Worm (Caenorhabditis elegans) whole organism, young adult: ENCODE measurements around the gene M01H9.4.
A peak's percentile ranks its signal among the peaks of the same experiment; 100 is the strongest.

Experiments
- B0019.2 ChIP-seq: fragments of 200-800 bp; sonication (Bioruptor generic); conservative IDR thresholded peaks from 2 replicates; pipeline ENCODE4 v1.3.6; 2022; ENCODE audit warnings: missing genetic modification reagents, missing genetic modification characterization, missing compliant biosample characterization
- B0261.1 ChIP-seq: sonication (generic microtip); optimal IDR thresholded peaks from 2 replicates; lab custom pipeline; 2016; ENCODE audit warnings: mild to moderate bottlenecking, missing genetic modification characterization, moderate library complexity, missing compliant biosample characterization
- C06A6.2 ChIP-seq: fragments of 200-800 bp; sonication (Bioruptor generic); conservative IDR thresholded peaks from 2 replicates; pipeline ENCODE4 v1.3.6; 2022; ENCODE audit warnings: missing genetic modification characterization, missing compliant biosample characterization
- F23B12.7 ChIP-seq: sonication (generic microtip); optimal IDR thresholded peaks from 2 replicates; lab custom pipeline; 2017; ENCODE audit warnings: missing genetic modification characterization, mild to moderate bottlenecking, missing compliant biosample characterization, antibody characterized with exemption, moderate library complexity; ENCODE audit not compliant: insufficient read depth
- K11D2.4 ChIP-seq: fragments of 200-800 bp; sonication (Bioruptor generic); IDR thresholded peaks from 2 replicates; pipeline ENCODE4 v1.3.6; 2022; ENCODE audit warnings: missing genetic modification reagents, missing genetic modification characterization, missing compliant biosample characterization
- T26A5.8 ChIP-seq: sonication (generic microtip); optimal IDR thresholded peaks from 2 replicates; lab custom pipeline; 2016; ENCODE audit warnings: missing genetic modification characterization, missing compliant biosample characterization
- Y53G8AR.9 ChIP-seq: fragments of 200-800 bp; sonication (Bioruptor generic); conservative IDR thresholded peaks from 2 replicates; pipeline ENCODE4 v1.3.6; 2022; ENCODE audit warnings: missing genetic modification reagents, missing genetic modification characterization, missing compliant biosample characterization
- akir-1 ChIP-seq: fragments of 200-800 bp; sonication (Bioruptor generic); optimal IDR thresholded peaks from 2 replicates; lab custom pipeline; 2018; ENCODE audit warnings: mild to moderate bottlenecking, missing genetic modification characterization, moderate library complexity, missing compliant biosample characterization
- aptf-3 ChIP-seq: fragments of 200-800 bp; sonication (Bioruptor generic); IDR thresholded peaks from 2 replicates; pipeline ENCODE4 v1.3.6; 2022; ENCODE audit warnings: missing genetic modification characterization, missing compliant biosample characterization
- atf-7 ChIP-seq: sonication (generic microtip); optimal IDR thresholded peaks from 2 replicates; lab custom pipeline; 2017; ENCODE audit warnings: mild to moderate bottlenecking, missing genetic modification characterization, missing compliant biosample characterization
- attf-6 ChIP-seq: fragments of 200-800 bp; sonication (Bioruptor generic); IDR thresholded peaks from 2 replicates; pipeline ENCODE4 v1.3.6; 2022; ENCODE audit warnings: missing genetic modification reagents, missing genetic modification characterization, missing compliant biosample characterization
- cebp-2 ChIP-seq: fragments of 200-800 bp; sonication (Bioruptor generic); IDR thresholded peaks from 2 replicates; pipeline ENCODE4 v1.3.6; 2022; ENCODE audit warnings: missing genetic modification characterization, missing compliant biosample characterization
- ceh-27 ChIP-seq: fragments of 200-800 bp; sonication (Bioruptor generic); optimal IDR thresholded peaks from 2 replicates; lab custom pipeline; 2018; ENCODE audit warnings: mild to moderate bottlenecking, missing genetic modification characterization, moderate library complexity, missing compliant biosample characterization
- ceh-58 ChIP-seq: fragments of 200-800 bp; sonication (Bioruptor generic); IDR thresholded peaks from 2 replicates; pipeline ENCODE4 v1.3.6; 2022; ENCODE audit warnings: missing genetic modification characterization, missing compliant biosample characterization
- ceh-79 ChIP-seq: sonication (generic microtip); optimal IDR thresholded peaks from 2 replicates; lab custom pipeline; 2017; ENCODE audit warnings: mild to moderate bottlenecking, missing genetic modification characterization, missing compliant biosample characterization
- chd-7 ChIP-seq: sonication (generic microtip); optimal IDR thresholded peaks from 2 replicates; lab custom pipeline; 2016; ENCODE audit warnings: mild to moderate bottlenecking, missing genetic modification characterization, moderate library complexity, missing compliant biosample characterization
- dpff-1 ChIP-seq: sonication (generic microtip); optimal IDR thresholded peaks from 2 replicates; lab custom pipeline; 2017; ENCODE audit warnings: mild to moderate bottlenecking, missing genetic modification characterization, missing compliant biosample characterization
- dpl-1 ChIP-seq: fragments of 150-350 bp; optimal IDR thresholded peaks from 2 replicates; lab custom pipeline; 2014; ENCODE audit warnings: missing biosample characterization, missing genetic modification reagents, missing genetic modification characterization
- gei-17 ChIP-seq: fragments of 200-800 bp; sonication (Bioruptor generic); optimal IDR thresholded peaks from 2 replicates; lab custom pipeline; 2018; ENCODE audit warnings: mild to moderate bottlenecking, missing genetic modification characterization, missing compliant biosample characterization
- hmg-1.2 ChIP-seq: fragments of 200-800 bp; sonication (Bioruptor generic); IDR thresholded peaks from 2 replicates; pipeline ENCODE4 v1.3.6; 2022; ENCODE audit warnings: missing genetic modification reagents, missing genetic modification characterization, missing compliant biosample characterization
- hsf-1 ChIP-seq: fragments of 200-800 bp; sonication (Bioruptor generic); IDR thresholded peaks from 2 replicates; pipeline ENCODE4 v1.3.6; 2022; ENCODE audit warnings: missing genetic modification reagents, missing genetic modification characterization, missing compliant biosample characterization
- lin-26 ChIP-seq: fragments of 200-800 bp; sonication (Bioruptor generic); IDR thresholded peaks from 2 replicates; pipeline ENCODE4 v1.3.6; 2022; ENCODE audit warnings: missing genetic modification reagents, missing genetic modification characterization, missing compliant biosample characterization
- lin-35 ChIP-seq, 3 experiments: fragments of 150-350 bp in 2 of 3; sonication (generic microtip) in 1 of 3; optimal IDR thresholded peaks; 2 replicates each; lab custom pipeline; 2014 to 2018; ENCODE audit warnings: missing biosample characterization in 3 of 3, missing genetic modification characterization in 3 of 3, missing genetic modification reagents in 3 of 3
- lin-40 ChIP-seq: sonication (generic microtip); optimal IDR thresholded peaks from 2 replicates; lab custom pipeline; 2016; ENCODE audit warnings: missing genetic modification characterization, mild to moderate bottlenecking, missing compliant biosample characterization, missing genotype, missing genetic modification reagents
- lir-1 ChIP-seq: fragments of 200-800 bp; sonication (Bioruptor generic); conservative IDR thresholded peaks from 2 replicates; pipeline ENCODE4 v1.3.6; 2022; ENCODE audit warnings: missing genetic modification reagents, missing genetic modification characterization, missing compliant biosample characterization
- lsy-27 ChIP-seq: sonication (generic microtip); optimal IDR thresholded peaks from 2 replicates; lab custom pipeline; 2017; ENCODE audit warnings: missing genetic modification characterization, mild to moderate bottlenecking, missing compliant biosample characterization, antibody characterized with exemption, missing genotype, borderline replicate concordance; ENCODE audit not compliant: insufficient read depth
- madf-10 ChIP-seq: sonication (generic microtip); optimal IDR thresholded peaks from 2 replicates; lab custom pipeline; 2016; ENCODE audit warnings: mild to moderate bottlenecking, missing genetic modification characterization, missing compliant biosample characterization
- madf-3 ChIP-seq: fragments of 200-800 bp; sonication (Bioruptor generic); IDR thresholded peaks from 2 replicates; pipeline ENCODE4 v1.3.6; 2022; ENCODE audit warnings: missing genetic modification reagents, missing genetic modification characterization, missing compliant biosample characterization
- nhr-179 ChIP-seq: sonication (generic microtip); optimal IDR thresholded peaks from 2 replicates; lab custom pipeline; 2016; ENCODE audit warnings: mild to moderate bottlenecking, missing genetic modification characterization, missing compliant biosample characterization
- nhr-90 ChIP-seq: sonication (generic microtip); optimal IDR thresholded peaks from 2 replicates; lab custom pipeline; 2016; ENCODE audit warnings: missing genotype, mild to moderate bottlenecking, missing genetic modification characterization, missing compliant biosample characterization
- repo-1 ChIP-seq: sonication (generic microtip); optimal IDR thresholded peaks from 2 replicates; lab custom pipeline; 2017; ENCODE audit warnings: mild to moderate bottlenecking, missing genetic modification characterization, missing compliant biosample characterization
- snpc-4 ChIP-seq, 5 experiments: fragments of 150-350 bp in 1 of 5; sonication (generic microtip) in 4 of 5; optimal IDR thresholded peaks; 2 replicates each; lab custom pipeline; 2014 to 2018; ENCODE audit warnings: missing genetic modification characterization in 5 of 5, missing biosample characterization in 3 of 5, antibody characterized with exemption in 2 of 5, mild to moderate bottlenecking in 2 of 5, missing compliant biosample characterization in 2 of 5, missing genotype in 2 of 5, moderate library complexity in 2 of 5, missing genetic modification reagents in 1 of 5
- sptf-2 ChIP-seq: fragments of 200-800 bp; sonication (Bioruptor generic); optimal IDR thresholded peaks from 2 replicates; lab custom pipeline; 2018; ENCODE audit warnings: mild to moderate bottlenecking, missing genetic modification characterization, missing compliant biosample characterization
- tbp1 ChIP-seq: fragments of 200-800 bp; sonication (Bioruptor generic); optimal IDR thresholded peaks from 2 replicates; lab custom pipeline; 2018; ENCODE audit warnings: mild to moderate bottlenecking, missing genetic modification characterization, missing compliant biosample characterization
- unc-130 ChIP-seq: sonication (generic microtip); optimal IDR thresholded peaks from 2 replicates; lab custom pipeline; 2016; ENCODE audit warnings: missing genetic modification reagents, missing genetic modification characterization, missing compliant biosample characterization
- xnd-1 ChIP-seq: sonication (generic microtip); optimal IDR thresholded peaks from 2 replicates; lab custom pipeline; 2016; ENCODE audit warnings: missing genotype, missing genetic modification reagents, missing genetic modification characterization, missing compliant biosample characterization
- zfh-2 ChIP-seq: fragments of 200-800 bp; sonication (Bioruptor generic); conservative IDR thresholded peaks from 2 replicates; pipeline ENCODE4 v1.3.6; 2022; ENCODE audit warnings: missing genetic modification reagents, missing genetic modification characterization, missing compliant biosample characterization
- ztf-18 ChIP-seq: sonication (generic microtip); optimal IDR thresholded peaks from 2 replicates; lab custom pipeline; 2016; ENCODE audit warnings: missing genotype, mild to moderate bottlenecking, missing genetic modification characterization, missing compliant biosample characterization
- ztf-3 ChIP-seq: fragments of 200-800 bp; sonication (Bioruptor generic); optimal IDR thresholded peaks from 2 replicates; lab custom pipeline; 2018; ENCODE audit warnings: mild to moderate bottlenecking, missing genetic modification characterization, missing compliant biosample characterization

M01H9.4 gene

ce11 chrIV:4469770-4470709 lies 12.7 kb downstream of the M01H9.4 start (continued):
- TF ChIP-seq ztf-3 (GFP tag; lab: Kevin White, UChicago), result peak; percentile 11
- TF ChIP-seq repo-1 (tag; lab: Kevin White, UChicago), result peak; percentile 4
- TF ChIP-seq chd-7, result peak; percentile 29
- TF ChIP-seq lin-35 (GFP tag; optimal IDR thresholded peaks at IDR 0.05; lab: Kevin White, UChicago), result peak in 1 of 3 experiments; percentile 19
- TF ChIP-seq dpff-1 (tag; lab: Kevin White, UChicago), result no peak
- peak; percentile 79 for TF ChIP-seq ceh-27 (GFP tag; lab: Kevin White, UChicago)
- TF ChIP-seq F23B12.7 (tag; lab: Kevin White, UChicago), result no peak
- peak; percentile 43 for TF ChIP-seq ceh-79 (tag; lab: Kevin White, UChicago)
- peak; percentile 67; the same call in 1 of the 2 replicates for TF ChIP-seq lin-26
- TF ChIP-seq gei-17 (GFP tag; lab: Kevin White, UChicago), result peak; percentile 25
- TF ChIP-seq nhr-179 (tag; lab: Kevin White, UChicago), result no peak

DNA sequence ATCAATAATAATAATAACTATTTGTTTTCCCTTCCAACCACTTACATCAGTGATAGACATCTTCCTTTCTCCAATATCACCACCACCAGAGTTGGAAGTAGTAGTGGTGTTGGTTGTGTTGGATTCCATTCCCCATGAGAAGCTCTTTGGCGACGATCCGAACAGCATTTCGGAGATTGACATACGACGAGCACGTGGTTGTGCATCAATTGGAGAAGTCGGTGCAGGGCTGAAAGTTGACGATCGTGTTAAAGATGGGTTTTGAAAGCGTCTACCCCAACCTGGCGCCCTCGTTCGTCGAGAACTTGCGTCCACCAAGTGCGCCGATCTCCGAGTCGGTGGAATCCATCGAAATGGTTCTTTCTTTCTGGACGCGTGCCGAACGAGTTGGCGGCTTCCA lies 13.7 kb downstream of the M01H9.4 start:
- TF ChIP-seq dpl-1 (GFP tag; lab: Kevin White, UChicago), result no peak
- no peak for TF ChIP-seq aptf-3 (GFP tag; lab: Robert Waterston, UW)
- no peak for TF ChIP-seq B0019.2 (GFP tag; lab: Robert Waterston, UW)
- no peak for TF ChIP-seq C06A6.2 (GFP tag; lab: Robert Waterston, UW)
- TF ChIP-seq lin-26, result no peak
- TF ChIP-seq Y53G8AR.9, result 0 out of 2 replicates have a peak, but pooled peaks have one; percentile 7
- TF ChIP-seq madf-3 (GFP tag; lab: Robert Waterston, UW), result no peak
- TF ChIP-seq akir-1 (GFP tag; lab: Kevin White, UChicago), result peak; percentile 9
- no peak for TF ChIP-seq lir-1 (GFP tag; lab: Robert Waterston, UW)
- TF ChIP-seq lin-40 (tag; lab: Kevin White, UChicago), result no peak
- TF ChIP-seq attf-6 (GFP tag; lab: Robert Waterston, UW), result no peak
- no peak for TF ChIP-seq hmg-1.2 (GFP tag; lab: Robert Waterston, UW)
- no peak for TF ChIP-seq atf-7 (tag; lab: Kevin White, UChicago)
- TF ChIP-seq nhr-90, result no peak
- no peak for TF ChIP-seq xnd-1 (tag; lab: Kevin White, UChicago)
- TF ChIP-seq madf-10 (tag; lab: Kevin White, UChicago), result no peak
- TF ChIP-seq ztf-18 (tag; lab: Kevin White, UChicago), result no peak
- TF ChIP-seq K11D2.4, result no peak
- TF ChIP-seq ceh-58 (GFP tag; lab: Robert Waterston, UW), result no peak
- no peak for TF ChIP-seq B0261.1 (tag; lab: Kevin White, UChicago)
- peak; percentile 38; the same call in 1 of the 2 replicates for TF ChIP-seq zfh-2
- no peak for TF ChIP-seq tbp1
- TF ChIP-seq T26A5.8 (tag; lab: Kevin White, UChicago), result no peak
- TF ChIP-seq unc-130, result no peak
- TF ChIP-seq snpc-4 (GFP tag; optimal IDR thresholded peaks at IDR 0.05; lab: Kevin White, UChicago), result no peak
- TF ChIP-seq snpc-4 (tag; optimal IDR thresholded peaks at IDR 0.05; lab: Kevin White, UChicago), result no peak
- TF ChIP-seq cebp-2, result 0 out of 2 replicates have a peak, but pooled peaks have one; percentile 22
- no peak for TF ChIP-seq lsy-27 (tag; lab: Kevin White, UChicago)
- TF ChIP-seq sptf-2, result no peak
- TF ChIP-seq hsf-1, result peak; percentile 29; the same call in 1 of the 2 replicates
